Worm (Caenorhabditis elegans) whole organism, early embryonic: ENCODE data around the gene F36D4.1.

ENCODE experiments used
- B0310.2 ChIP-seq: sonication (generic microtip); optimal IDR thresholded peaks from 2 replicates; lab custom pipeline; 2016; ENCODE audit warnings: mild to moderate bottlenecking, missing genetic modification characterization, missing compliant biosample characterization
- F13C5.2 ChIP-seq: sonication (generic microtip); optimal IDR thresholded peaks from 2 replicates; lab custom pipeline; 2017; ENCODE audit warnings: mild to moderate bottlenecking, missing genetic modification characterization, inconsistent platforms, missing compliant biosample characterization
- aly-1 ChIP-seq: sonication (generic microtip); optimal IDR thresholded peaks from 2 replicates; lab custom pipeline; 2016; ENCODE audit warnings: missing genetic modification characterization, missing compliant biosample characterization
- ama-1 ChIP-seq: fragments of 150-350 bp; optimal IDR thresholded peaks from 2 replicates; lab custom pipeline; 2014
- ceh-13 ChIP-seq: fragments of 200-800 bp; sonication (Bioruptor generic); optimal IDR thresholded peaks from 2 replicates; lab custom pipeline; 2018; ENCODE audit warnings: mild to moderate bottlenecking, missing genetic modification characterization, missing compliant biosample characterization
- ceh-36 ChIP-seq: sonication (generic microtip); optimal IDR thresholded peaks from 2 replicates; lab custom pipeline; 2016; ENCODE audit warnings: missing genetic modification characterization, inconsistent platforms, missing compliant biosample characterization
- ets-7 ChIP-seq: sonication (generic microtip); optimal IDR thresholded peaks from 2 replicates; lab custom pipeline; 2016; ENCODE audit warnings: missing genotype, missing genetic modification characterization, missing compliant biosample characterization
- flt-1 ChIP-seq: fragments of 200-800 bp; sonication (Bioruptor generic); IDR thresholded peaks from 2 replicates; pipeline ENCODE4 v1.3.6; 2022; ENCODE audit warnings: missing genetic modification characterization, missing compliant biosample characterization
- hmbx-1 ChIP-seq: sonication (generic microtip); optimal IDR thresholded peaks from 2 replicates; lab custom pipeline; 2016; ENCODE audit warnings: mild to moderate bottlenecking, missing genetic modification characterization, missing compliant biosample characterization
- hmg-4 ChIP-seq: fragments of 200-800 bp; sonication (Bioruptor generic); optimal IDR thresholded peaks from 2 replicates; lab custom pipeline; 2018; ENCODE audit warnings: mild to moderate bottlenecking, missing genetic modification characterization, missing compliant biosample characterization
- hnd-1 ChIP-seq: sonication (generic microtip); optimal IDR thresholded peaks from 2 replicates; lab custom pipeline; 2016; ENCODE audit warnings: missing genetic modification characterization, missing compliant biosample characterization
- pes-1 ChIP-seq: fragments of 200-800 bp; sonication (Bioruptor generic); IDR thresholded peaks from 2 replicates; pipeline ENCODE4 v1.3.6; 2022; ENCODE audit warnings: missing genetic modification reagents, missing genetic modification characterization, missing compliant biosample characterization
- scrt-1 ChIP-seq: fragments of 200-800 bp; sonication (Bioruptor generic); IDR thresholded peaks from 2 replicates; pipeline ENCODE4 v1.3.6; 2022; ENCODE audit warnings: missing genetic modification characterization, missing compliant biosample characterization
- sea-1 ChIP-seq: fragments of 200-800 bp; sonication (Bioruptor generic); conservative IDR thresholded peaks from 2 replicates; pipeline ENCODE4 v1.3.6; 2022; ENCODE audit warnings: missing genetic modification characterization, missing compliant biosample characterization
- tbx-11 ChIP-seq: fragments of 200-800 bp; sonication (Bioruptor generic); IDR thresholded peaks from 2 replicates; pipeline ENCODE4 v1.3.6; 2022; ENCODE audit warnings: missing genetic modification characterization, missing compliant biosample characterization
- tbx-37 ChIP-seq: fragments of 200-800 bp; sonication (Bioruptor generic); conservative IDR thresholded peaks from 2 replicates; pipeline ENCODE4 v1.3.6; 2022; ENCODE audit warnings: missing genetic modification reagents, missing genetic modification characterization, missing compliant biosample characterization
- tra-4 ChIP-seq: sonication (generic microtip); optimal IDR thresholded peaks from 2 replicates; lab custom pipeline; 2017; ENCODE audit warnings: missing genetic modification characterization, missing compliant biosample characterization

The F36D4.1 gene

DNA sequence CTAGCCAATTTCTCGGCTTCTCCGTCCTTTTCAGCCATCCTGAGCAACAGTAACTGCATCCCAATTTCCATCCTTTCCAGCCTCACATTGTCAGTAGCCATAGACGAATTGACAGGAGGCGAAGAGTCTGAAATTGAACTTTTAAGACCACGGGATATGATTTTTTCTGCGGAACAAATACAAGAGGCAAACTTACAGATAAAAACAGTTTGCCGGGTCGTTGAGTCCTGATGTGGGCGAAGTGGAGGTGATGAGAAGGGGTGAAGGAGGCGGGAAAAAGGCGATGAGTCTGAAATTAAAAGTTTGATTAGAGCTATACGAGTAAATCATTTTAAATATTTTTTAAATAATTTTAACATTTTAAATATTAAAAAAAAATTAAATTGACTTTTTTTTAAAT, 10.4 kb downstream of the F36D4.1 start, which contains the start of gene F36D4.6:
TSS of gene F36D4.6 (minus strand) at position 101 of the 400 bp plus-strand sequence.
- TF ChIP-seq sea-1 (GFP tag; lab: Robert Waterston, UW) (no peak), tbx-11 (GFP tag; lab: Robert Waterston, UW) (no peak), B0310.2 (tag; lab: Kevin White, UChicago) (no peak)

DNA sequence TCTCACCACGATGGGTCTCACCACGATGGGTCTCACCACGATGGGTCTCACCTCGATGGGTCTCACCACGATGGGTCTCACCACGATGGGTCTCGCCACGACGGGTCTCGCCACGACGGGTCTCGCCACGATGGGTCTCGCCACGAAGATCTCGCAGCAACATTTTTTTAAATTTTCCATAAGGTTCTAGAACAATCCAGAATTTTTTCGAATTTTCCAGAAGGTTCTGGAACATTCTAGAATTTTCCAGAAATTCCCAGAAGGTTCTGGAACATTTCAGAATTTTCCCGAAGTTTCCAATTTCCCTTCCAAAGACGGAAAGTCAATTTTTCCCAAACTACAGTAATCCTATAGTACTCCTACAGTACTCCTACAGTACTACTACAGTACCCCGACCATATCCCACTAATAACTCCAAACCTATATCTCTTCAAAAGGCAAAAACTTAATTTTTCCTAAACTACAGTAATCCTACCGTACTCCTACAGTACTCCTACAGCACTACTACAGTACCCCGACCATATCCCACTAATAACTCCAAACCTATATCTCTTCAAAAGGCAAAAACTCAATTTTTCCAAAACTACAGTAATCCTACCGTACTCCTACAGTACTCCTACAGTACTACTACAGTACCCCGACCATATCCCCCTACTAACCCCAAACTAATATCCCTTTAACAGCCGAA, 22.7 kb downstream of the F36D4.1 start, which contains the start of gene Y54B9A.1:
TSS of gene Y54B9A.1 (minus strand) at position 235 of the 688 bp plus-strand sequence.
- TF ChIP-seq tbx-11 (GFP tag; lab: Robert Waterston, UW), result 0 out of 2 replicates have a peak, but pooled peaks have one; percentile 42

DNA sequence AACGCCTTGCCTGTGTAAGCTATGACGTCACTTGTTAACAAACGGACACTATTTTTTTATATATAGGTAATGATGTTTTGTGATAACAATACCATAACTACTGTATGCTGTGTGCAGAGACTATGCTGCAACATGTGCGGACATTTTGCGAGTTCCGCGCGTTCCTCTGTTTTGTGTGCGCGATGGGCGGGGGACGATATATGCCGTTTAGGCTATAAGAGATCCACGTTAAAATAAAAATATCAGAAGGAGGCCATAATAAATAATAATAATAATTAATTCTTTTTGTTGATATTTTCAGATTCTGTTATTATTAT, 23.2 kb downstream of the F36D4.1 start:
- TF ChIP-seq tbx-11 (GFP tag; lab: Robert Waterston, UW) (no peak), ama-1 (lab: Kevin White, UChicago) (no peak), pes-1 (GFP tag; lab: Robert Waterston, UW) (no peak), hmg-4 (GFP tag; lab: Kevin White, UChicago) (no peak), ets-7 (tag; lab: Kevin White, UChicago) (no peak)

DNA sequence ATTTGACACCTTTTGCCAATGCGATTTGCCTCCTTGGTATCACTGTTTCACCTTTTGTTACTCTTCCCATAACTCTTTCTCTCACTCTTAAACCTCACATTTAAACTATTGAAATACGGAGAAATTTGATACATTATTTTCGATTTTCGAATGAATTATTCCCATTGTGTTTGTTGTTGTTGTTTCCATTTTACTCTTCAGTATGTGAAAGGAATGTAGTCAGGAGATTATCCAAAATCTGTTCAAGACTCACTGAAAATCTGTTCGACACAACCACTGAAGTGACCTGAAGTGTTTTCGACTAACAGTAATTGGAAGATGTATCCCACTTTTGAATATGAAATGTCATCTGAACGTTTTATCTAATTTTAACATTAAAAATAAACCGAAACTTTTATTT, 24.3 kb downstream of the F36D4.1 start:
- TF ChIP-seq hmg-4 (GFP tag; lab: Kevin White, UChicago), result no peak
- TF ChIP-seq pes-1 (GFP tag; lab: Robert Waterston, UW), result no peak
- TF ChIP-seq ceh-36 (tag; lab: Kevin White, UChicago), result no peak
- no peak for TF ChIP-seq B0310.2 (tag; lab: Kevin White, UChicago)
- TF ChIP-seq tbx-11 (GFP tag; lab: Robert Waterston, UW), result no peak
- TF ChIP-seq ets-7 (tag; lab: Kevin White, UChicago), result no peak
- TF ChIP-seq aly-1, result no peak
- no peak for TF ChIP-seq scrt-1 (GFP tag; lab: Robert Waterston, UW)
- TF ChIP-seq tbx-37 (GFP tag; lab: Robert Waterston, UW), result no peak
- TF ChIP-seq F13C5.2 (tag; lab: Kevin White, UChicago), result no peak
- TF ChIP-seq hmbx-1 (tag; lab: Kevin White, UChicago), result no peak

DNA sequence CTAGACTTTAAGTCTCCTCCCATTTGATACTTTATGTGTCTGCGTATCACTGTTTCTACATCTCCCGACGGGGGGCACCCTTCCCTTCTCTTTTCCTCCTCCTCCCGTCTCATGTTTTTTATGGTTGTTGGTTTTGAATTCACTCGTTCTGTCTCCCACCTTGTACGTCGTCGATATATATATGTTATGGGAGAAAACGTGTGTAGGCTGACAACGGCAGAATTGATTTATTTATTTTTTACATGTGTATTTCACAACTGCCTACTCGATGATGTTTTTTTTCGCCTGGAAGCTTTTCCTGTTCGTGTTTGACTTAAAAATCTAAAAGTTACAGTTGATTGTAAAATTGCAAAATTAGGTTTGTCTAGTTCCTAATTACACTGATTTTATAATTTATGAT, 25.7 kb downstream of the F36D4.1 start:
- no peak for TF ChIP-seq tra-4 (tag; lab: Kevin White, UChicago)
- TF ChIP-seq sea-1 (GFP tag; lab: Robert Waterston, UW), result no peak
- TF ChIP-seq scrt-1 (GFP tag; lab: Robert Waterston, UW), result no peak
- TF ChIP-seq ceh-13 (GFP tag; lab: Kevin White, UChicago), result no peak
- TF ChIP-seq ceh-36 (tag; lab: Kevin White, UChicago), result no peak
- TF ChIP-seq tbx-11 (GFP tag; lab: Robert Waterston, UW), result no peak
- no peak for TF ChIP-seq hmbx-1 (tag; lab: Kevin White, UChicago)
- no peak for TF ChIP-seq ama-1 (lab: Kevin White, UChicago)

DNA sequence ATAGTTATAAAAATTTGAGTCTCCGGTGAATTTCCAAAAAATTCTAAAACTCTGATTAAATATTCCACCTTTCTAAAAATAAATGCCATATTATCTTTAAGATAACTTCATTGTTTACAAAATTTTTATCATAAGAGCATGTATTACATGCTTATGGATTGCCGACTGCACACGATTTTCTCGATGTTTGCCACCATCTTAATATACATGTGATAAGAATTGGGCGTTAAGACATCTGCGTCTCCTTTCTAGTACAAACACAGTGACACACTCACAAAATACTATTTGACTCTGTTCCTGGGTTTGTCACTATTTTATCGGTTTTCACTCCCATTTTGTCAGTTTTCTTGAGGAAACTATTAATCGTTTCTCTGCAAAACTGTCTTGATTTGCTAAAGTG, 26.4 kb downstream of the F36D4.1 start:
- TF ChIP-seq ceh-36 (tag; lab: Kevin White, UChicago) (no peak), scrt-1 (GFP tag; lab: Robert Waterston, UW) (no peak), ceh-13 (GFP tag; lab: Kevin White, UChicago) (no peak)

DNA sequence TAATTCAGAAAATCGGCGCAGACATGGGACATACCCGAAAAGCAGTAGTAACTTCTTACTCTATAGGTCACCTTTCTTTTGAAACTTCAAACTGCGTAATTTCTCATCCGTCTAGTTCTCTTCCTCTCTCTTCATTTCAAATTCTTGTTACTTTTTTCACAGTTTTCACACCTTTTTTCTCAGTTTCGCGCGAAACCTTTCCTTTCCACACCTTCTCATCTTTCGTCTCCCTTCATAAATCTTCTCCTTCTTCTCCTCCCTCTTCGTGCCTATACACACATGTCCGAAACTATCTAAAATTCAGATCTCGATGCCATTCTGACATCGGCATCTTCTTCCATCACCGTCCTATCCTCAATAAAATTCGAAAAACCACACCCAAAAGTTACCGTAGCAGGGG, 27.0 kb downstream of the F36D4.1 start, which contains the start of gene wdr-62:
TSS of gene wdr-62 (plus strand) at position 301 of the 400 bp plus-strand sequence.
- no peak for TF ChIP-seq flt-1 (GFP tag; lab: Robert Waterston, UW)
- TF ChIP-seq hmg-4 (GFP tag; lab: Kevin White, UChicago), result no peak
- TF ChIP-seq B0310.2 (tag; lab: Kevin White, UChicago), result no peak
- TF ChIP-seq aly-1, result no peak
- TF ChIP-seq sea-1 (GFP tag; lab: Robert Waterston, UW), result no peak
- no peak for TF ChIP-seq hmbx-1 (tag; lab: Kevin White, UChicago)
- no peak for TF ChIP-seq tbx-11 (GFP tag; lab: Robert Waterston, UW)
- no peak for TF ChIP-seq pes-1 (GFP tag; lab: Robert Waterston, UW)

DNA sequence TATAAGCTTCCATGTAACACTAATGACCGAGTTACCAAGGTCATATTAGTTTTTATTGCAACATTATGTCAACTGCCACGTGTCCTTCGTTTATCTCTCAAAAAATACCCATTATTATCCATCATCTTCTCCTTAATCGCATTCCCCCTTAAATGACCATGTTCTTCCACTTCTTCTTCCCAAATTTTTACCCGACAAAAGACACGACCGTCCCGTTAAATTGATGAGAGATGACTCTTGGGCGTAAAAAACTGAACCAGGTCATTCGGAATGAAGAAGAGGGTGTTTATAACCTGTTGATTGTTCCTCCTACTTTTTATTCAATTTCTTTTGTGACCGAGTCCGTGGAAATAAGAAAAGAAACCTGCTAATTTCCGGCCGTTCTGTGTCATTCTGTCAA, 27.9 kb downstream of the F36D4.1 start:
- TF ChIP-seq pes-1 (GFP tag; lab: Robert Waterston, UW) (no peak), aly-1 (no peak), flt-1 (GFP tag; lab: Robert Waterston, UW) (no peak), hnd-1 (tag; lab: Kevin White, UChicago) (no peak), scrt-1 (GFP tag; lab: Robert Waterston, UW) (no peak), tra-4 (tag; lab: Kevin White, UChicago) (no peak), ceh-13 (GFP tag; lab: Kevin White, UChicago) (no peak), tbx-11 (GFP tag; lab: Robert Waterston, UW) (no peak), hmbx-1 (tag; lab: Kevin White, UChicago) (no peak), ama-1 (lab: Kevin White, UChicago) (no peak), ceh-36 (tag; lab: Kevin White, UChicago) (no peak), hmg-4 (GFP tag; lab: Kevin White, UChicago) (no peak), tbx-37 (GFP tag; lab: Robert Waterston, UW) (no peak), sea-1 (GFP tag; lab: Robert Waterston, UW) (no peak), B0310.2 (tag; lab: Kevin White, UChicago) (no peak), F13C5.2 (tag; lab: Kevin White, UChicago) (no peak), ets-7 (tag; lab: Kevin White, UChicago) (no peak)
